Worm (Caenorhabditis elegans): ENCODE measurements around the gene flcn-1.

The flcn-1 gene

DNA sequence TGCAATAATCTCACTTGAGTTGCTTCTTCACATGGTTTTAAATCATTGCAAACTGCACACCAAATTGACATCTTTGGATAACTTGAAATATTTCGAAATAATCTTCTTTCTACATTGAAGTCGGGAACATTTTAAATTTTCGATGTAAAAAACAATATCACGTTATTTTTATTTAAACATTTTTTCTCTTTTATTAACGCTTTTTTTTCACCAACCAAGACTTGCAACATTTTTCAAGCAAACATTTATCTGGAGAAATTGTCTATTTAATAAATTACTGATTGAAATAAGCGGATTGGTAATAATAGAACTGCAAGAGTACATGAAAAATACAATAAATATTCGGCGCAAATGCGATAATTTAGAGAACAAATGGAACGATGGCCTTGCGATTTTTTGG is 42.0 kb downstream of the flcn-1 start, which contains the start of gene C15F1.5:
TSS of gene C15F1.5 (minus strand) at position 101 of the 400 bp plus-strand sequence.
- no peak for TF ChIP-seq lin-39 (tag; optimal IDR thresholded peaks at IDR 0.05)
- no peak for TF ChIP-seq mbf-1 (tag; optimal IDR thresholded peaks at IDR 0.05)
- no peak for TF ChIP-seq nhr-12 (tag; optimal IDR thresholded peaks at IDR 0.05)
- no peak for TF ChIP-seq ztf-4 (tag; optimal IDR thresholded peaks at IDR 0.05)
- no peak for TF ChIP-seq nhr-11 (tag; optimal IDR thresholded peaks at IDR 0.05)
- no peak for TF ChIP-seq ceh-16 (tag; optimal IDR thresholded peaks at IDR 0.05)
- no peak for TF ChIP-seq F13H6.1 (tag; optimal IDR thresholded peaks at IDR 0.05)
- TF ChIP-seq zag-1 (tag; optimal IDR thresholded peaks at IDR 0.05): no peak
- no peak for TF ChIP-seq nhr-237 (tag; optimal IDR thresholded peaks at IDR 0.05)
- TF ChIP-seq sma-9 (GFP tag; optimal IDR thresholded peaks at IDR 0.05): no peak
- no peak for TF ChIP-seq sma-9 (tag; optimal IDR thresholded peaks at IDR 0.05)
- TF ChIP-seq C34F6.9 (tag; optimal IDR thresholded peaks at IDR 0.05): no peak

DNA sequence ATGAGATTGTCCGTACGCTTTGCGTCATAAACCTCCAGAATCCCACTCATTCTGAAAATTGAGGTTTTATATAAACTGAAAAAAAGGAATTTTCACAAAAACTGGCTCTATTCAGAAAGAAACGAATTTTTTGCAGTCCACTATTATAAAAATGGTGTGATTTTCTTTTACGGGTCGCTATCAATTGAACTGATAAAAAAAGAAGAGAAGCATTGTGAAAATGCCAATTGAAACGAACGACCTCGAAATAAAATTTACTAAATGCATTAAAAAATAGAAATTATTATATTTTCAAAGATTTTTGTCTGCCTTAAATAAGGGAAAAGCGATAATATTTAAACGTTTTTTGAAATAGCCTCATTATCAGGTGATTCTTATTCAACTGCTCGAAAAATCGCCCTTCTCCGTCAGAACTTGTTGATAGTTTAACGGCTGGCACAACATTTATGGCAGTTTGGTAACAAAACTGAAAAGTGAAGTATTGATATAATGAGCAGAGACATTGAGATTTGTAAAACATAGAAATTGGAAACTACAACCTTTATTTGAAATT is 43.7 kb downstream of the flcn-1 start, which contains the start of gene art-1:
TSS of gene art-1 (minus strand) at position 51 of the 553 bp plus-strand sequence.
- TF ChIP-seq egl-27 (tag; optimal IDR thresholded peaks at IDR 0.05) (no peak), lin-13 (GFP tag; optimal IDR thresholded peaks at IDR 0.05) (peak; percentile 7), mbf-1 (tag; optimal IDR thresholded peaks at IDR 0.05) (no peak), ceh-82 (tag; optimal IDR thresholded peaks at IDR 0.05) (no peak), nhr-10 (tag; optimal IDR thresholded peaks at IDR 0.05) (no peak), nhr-21 (tag; optimal IDR thresholded peaks at IDR 0.05) (no peak), sma-3 (GFP tag; optimal IDR thresholded peaks at IDR 0.05) (no peak), alr-1 (tag; optimal IDR thresholded peaks at IDR 0.05) (no peak)

DNA sequence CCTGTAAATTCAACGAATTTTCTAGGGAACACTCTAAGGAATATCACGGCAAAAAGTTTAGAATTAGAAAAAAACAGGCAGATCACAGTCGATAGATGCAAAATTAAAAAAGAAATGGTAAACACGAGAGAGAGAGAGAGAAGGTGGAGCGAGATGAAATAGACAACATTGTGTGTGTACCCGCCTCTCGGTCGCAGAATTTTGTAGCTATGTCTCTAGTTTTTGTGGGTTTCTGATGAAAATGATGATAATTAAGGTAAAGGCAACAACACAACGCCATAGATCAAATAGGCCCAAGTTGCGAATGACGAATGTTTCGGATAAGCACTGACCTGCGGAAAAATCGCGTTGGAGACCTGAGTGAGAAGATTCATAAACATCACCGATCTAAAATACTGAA is 44.9 kb downstream of the flcn-1 start, which contains the start of gene sod-1:
TSS of gene sod-1 (minus strand) at position 387 of the 400 bp plus-strand sequence.
- TF ChIP-seq nhr-129 (tag; optimal IDR thresholded peaks at IDR 0.05): peak; percentile 4
- TF ChIP-seq elt-1 (tag; optimal IDR thresholded peaks at IDR 0.05): no peak

DNA sequence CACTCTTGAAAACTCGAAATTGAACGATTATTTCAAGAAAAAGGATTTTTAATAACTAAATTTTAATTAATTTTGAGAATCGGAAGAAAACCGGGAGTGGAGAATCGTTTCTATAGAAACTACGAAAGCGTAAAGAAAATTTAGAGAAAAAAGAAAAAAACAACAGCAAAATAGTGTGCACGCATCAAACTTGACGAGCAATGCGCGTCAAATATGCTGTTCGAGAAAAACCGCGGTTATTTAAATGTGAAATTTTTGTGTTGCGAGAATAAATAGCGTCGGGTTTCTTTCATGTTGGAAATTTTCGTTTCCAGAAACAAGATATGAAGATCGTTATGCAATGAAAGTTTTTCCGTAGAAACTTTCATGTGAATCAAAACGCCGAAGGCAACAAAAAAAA is 45.4 kb downstream of the flcn-1 start:
- TF ChIP-seq nhr-6 (tag; optimal IDR thresholded peaks at IDR 0.05) (no peak), nhr-77 (tag; optimal IDR thresholded peaks at IDR 0.05) (no peak), C34F6.9 (tag; optimal IDR thresholded peaks at IDR 0.05) (peak; percentile 75), ztf-4 (tag; optimal IDR thresholded peaks at IDR 0.05) (no peak), Y55F3AM.14 (GFP tag; optimal IDR thresholded peaks at IDR 0.05) (no peak), sma-9 (GFP tag; optimal IDR thresholded peaks at IDR 0.05) (peak; percentile 44), sma-9 (tag; optimal IDR thresholded peaks at IDR 0.05) (no peak), ZK546.5 (tag; optimal IDR thresholded peaks at IDR 0.05) (no peak), unc-55 (GFP tag; optimal IDR thresholded peaks at IDR 0.05) (peak; percentile 83), lin-13 (GFP tag; optimal IDR thresholded peaks at IDR 0.05) (peak; percentile 43), nhr-23 (tag; optimal IDR thresholded peaks at IDR 0.05) (no peak), ztf-11 (tag; optimal IDR thresholded peaks at IDR 0.05) (no peak), mbf-1 (tag; optimal IDR thresholded peaks at IDR 0.05) (no peak), F13H6.1 (tag; optimal IDR thresholded peaks at IDR 0.05) (no peak), elt-3 (tag; optimal IDR thresholded peaks at IDR 0.05) (no peak), blmp-1 (tag; optimal IDR thresholded peaks at IDR 0.05; ENCODE audit: insufficient read depth) (no peak), ceh-82 (tag; optimal IDR thresholded peaks at IDR 0.05) (no peak), nhr-11 (tag; optimal IDR thresholded peaks at IDR 0.05) (no peak), alr-1 (tag; optimal IDR thresholded peaks at IDR 0.05) (no peak), nhr-129 (tag; optimal IDR thresholded peaks at IDR 0.05) (peak; percentile 38), fos-1 (tag; optimal IDR thresholded peaks at IDR 0.05) (no peak), skn-1 (tag; optimal IDR thresholded peaks at IDR 0.05) (no peak), ceh-16 (tag; optimal IDR thresholded peaks at IDR 0.05) (no peak), dmd-4 (tag; optimal IDR thresholded peaks at IDR 0.05) (no peak), gmeb-1 (tag; optimal IDR thresholded peaks at IDR 0.05) (peak; percentile 92), unc-39 (tag; optimal IDR thresholded peaks at IDR 0.05) (no peak), nhr-12 (tag; optimal IDR thresholded peaks at IDR 0.05) (no peak), elt-1 (tag; optimal IDR thresholded peaks at IDR 0.05) (no peak), peb-1 (tag; optimal IDR thresholded peaks at IDR 0.05) (no peak), mab-5 (tag; optimal IDR thresholded peaks at IDR 0.05) (no peak), unc-62 (GFP tag; optimal IDR thresholded peaks at IDR 0.05) (no peak), snpc-4 (tag; optimal IDR thresholded peaks at IDR 0.05) (peak; percentile 40), mdl-1 (tag; optimal IDR thresholded peaks at IDR 0.05) (no peak), crh-2 (tag; optimal IDR thresholded peaks at IDR 0.05) (peak; percentile 43), nhr-10 (tag; optimal IDR thresholded peaks at IDR 0.05) (no peak), lsy-2 (tag; optimal IDR thresholded peaks at IDR 0.05) (peak; percentile 27 to 82), lin-39 (tag; optimal IDR thresholded peaks at IDR 0.05) (no peak), ama-1 (optimal IDR thresholded peaks at IDR 0.05) (no peak), nhr-25 (tag; optimal IDR thresholded peaks at IDR 0.05) (peak; percentile 24), sma-3 (GFP tag; optimal IDR thresholded peaks at IDR 0.05) (peak; percentile 13), lin-11 (tag; optimal IDR thresholded peaks at IDR 0.05) (no peak), egl-27 (tag; optimal IDR thresholded peaks at IDR 0.05) (no peak), sem-4 (tag; optimal IDR thresholded peaks at IDR 0.05) (no peak)

Data from whole organism, L2 larva.